ENCODE assay signal across 3 fruit fly cellular contexts in genomic region chr3R:10507276-10507675, dm6.
A peak's percentile ranks its signal among the peaks of the same experiment; 100 is the strongest.
TF ChIP-seq lines count a peak whose summit lies in the region.

No protein-coding gene starts in this region.

- TF ChIP-seq CTCF in whole organism, embryonic (GFP tag; optimal IDR thresholded peaks at IDR 0.05; lab: Kevin White, UChicago), result no peak

TF ChIP-seq in whole organism, embryonic, 481 proteins besides CTCF, POLR2A, EP300 and RAD21:
- TF ChIP-seq esg (GFP tag; conservative IDR thresholded peaks at IDR 0.05; lab: Robert Waterston, UW), result no peak
- TF ChIP-seq Med (GFP tag; lab: Kevin White, UChicago), result peak; percentile 51
- TF ChIP-seq Ets65A (GFP tag; lab: Kevin White, UChicago), result peak; percentile 30
- TF ChIP-seq Jarid2 (GFP tag; optimal IDR thresholded peaks at IDR 0.05; lab: Kevin White, UChicago), result no peak
- no peak for TF ChIP-seq Dfd (GFP tag; optimal IDR thresholded peaks at IDR 0.05; lab: Kevin White, UChicago)
- no peak for TF ChIP-seq pros (GFP tag; optimal IDR thresholded peaks at IDR 0.05; lab: Kevin White, UChicago)

TF ChIP-seq in whole organism, prepupa, 60 proteins besides CTCF, POLR2A, EP300 and RAD21:
- no peak for TF ChIP-seq Lpt (GFP tag; optimal IDR thresholded peaks at IDR 0.05; lab: Kevin White, UChicago)
- no peak for TF ChIP-seq Gug (GFP tag; IDR thresholded peaks at IDR 0.05; lab: Robert Waterston, UW)
- no peak for TF ChIP-seq CG4318 (GFP tag; optimal IDR thresholded peaks at IDR 0.05; lab: Kevin White, UChicago)
- TF ChIP-seq CG6854 (GFP tag; optimal IDR thresholded peaks at IDR 0.05; lab: Kevin White, UChicago), result no peak
- TF ChIP-seq svp (GFP tag; lab: Kevin White, UChicago), result peak; percentile 28
- no peak for TF ChIP-seq CG31627 (GFP tag; optimal IDR thresholded peaks at IDR 0.05; lab: Kevin White, UChicago)

TF ChIP-seq in whole organism, wandering third instar larva, 38 proteins besides CTCF, POLR2A, EP300 and RAD21:
- TF ChIP-seq Dfd (GFP tag; optimal IDR thresholded peaks at IDR 0.05; lab: Kevin White, UChicago) (peak; percentile 59), Dif (GFP tag; optimal IDR thresholded peaks at IDR 0.05; lab: Kevin White, UChicago; ENCODE audit: partially characterized antibody) (no peak)
